Worm (Caenorhabditis elegans) whole organism, late embryonic: Measurements from ENCODE around the gene dnj-11.
"Not testable (repeated sequence)": the region's sequence is repeated elsewhere in the genome, so short reads cannot be mapped to it uniquely, and the experiment has no call there.

ENCODE experiments used
- K09A11.1 ChIP-seq: sonication (generic microtip); optimal IDR thresholded peaks from 2 replicates; lab custom pipeline; 2017; ENCODE audit warnings: antibody characterized with exemption, mild to moderate bottlenecking, missing genetic modification characterization, missing compliant biosample characterization; ENCODE audit not compliant: insufficient read depth
- nhr-11 ChIP-seq: fragments of 150-350 bp; optimal IDR thresholded peaks from 2 replicates; lab custom pipeline; 2014; ENCODE audit warnings: missing biosample characterization, missing genetic modification characterization
- pqm-1 ChIP-seq: sonication (generic microtip); optimal IDR thresholded peaks from 2 replicates; lab custom pipeline; 2016; ENCODE audit warnings: missing genetic modification characterization, missing compliant biosample characterization
- ref-2 ChIP-seq: sonication (generic microtip); optimal IDR thresholded peaks from 2 replicates; lab custom pipeline; 2016; ENCODE audit warnings: missing genetic modification characterization, missing compliant biosample characterization
- unc-3 ChIP-seq, 2 experiments: fragments of 200-800 bp in 1 of 2; sonication (Bioruptor generic) in 1 of 2; sonication (generic microtip) in 1 of 2; conservative IDR thresholded peaks in 1 of 2; optimal IDR thresholded peaks in 1 of 2; 2 replicates each; pipeline versions ENCODE4 v1.3.6 to Lab custom; 2016 to 2022; ENCODE audit warnings: missing compliant biosample characterization in 2 of 2, missing genetic modification characterization in 2 of 2, missing genetic modification reagents in 1 of 2
- unc-86 ChIP-seq: sonication (generic microtip); optimal IDR thresholded peaks from 2 replicates; lab custom pipeline; 2016; ENCODE audit warnings: missing genetic modification characterization, missing compliant biosample characterization
- ztf-16 ChIP-seq: sonication (generic microtip); optimal IDR thresholded peaks from 2 replicates; lab custom pipeline; 2017; ENCODE audit warnings: missing genetic modification characterization, missing compliant biosample characterization

DNA sequence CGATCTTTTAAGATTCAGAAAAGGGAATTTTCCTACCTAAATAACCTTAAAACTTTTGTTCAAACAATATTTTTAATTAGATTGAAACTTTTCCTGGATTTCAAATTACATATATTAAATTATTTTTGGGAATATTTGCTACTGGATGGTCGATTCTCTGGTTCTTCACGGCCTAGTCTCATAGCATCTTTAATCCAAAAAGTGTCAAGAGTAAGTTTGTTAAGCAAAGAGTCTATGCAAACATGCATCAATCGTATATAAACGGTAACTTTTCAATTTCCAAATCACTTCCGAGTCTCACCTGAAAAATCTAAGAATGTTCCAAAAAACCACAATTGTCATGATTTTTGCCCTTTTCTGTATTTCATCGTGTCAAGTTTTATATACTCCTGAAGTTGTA is 12.2 kb downstream of the dnj-11 start, which contains the start of gene nspb-4:
- TF ChIP-seq unc-86 (tag; lab: Kevin White, UChicago); ztf-16 (tag; lab: Kevin White, UChicago); pqm-1; unc-3 (GFP tag; conservative IDR thresholded peaks at IDR 0.05; lab: Robert Waterston, UW); unc-3 (tag; optimal IDR thresholded peaks at IDR 0.05; lab: Kevin White, UChicago); K09A11.1; nhr-11 (tag; lab: Kevin White, UChicago); ref-2 (tag; lab: Kevin White, UChicago): not testable (repeated sequence)
